Worm (Caenorhabditis elegans) whole organism, L2 larva: ENCODE data around the gene pes-5.

Experiments
- aly-2 ChIP-seq: fragments of 150-350 bp; optimal IDR thresholded peaks from 2 replicates; lab custom pipeline; 2014; ENCODE audit warnings: missing biosample characterization, missing genetic modification characterization
- ceh-82 ChIP-seq: fragments of 150-350 bp; optimal IDR thresholded peaks from 2 replicates; lab custom pipeline; 2014; ENCODE audit warnings: missing biosample characterization, missing genetic modification characterization
- fos-1 ChIP-seq: fragments of 150-350 bp; optimal IDR thresholded peaks from 2 replicates; lab custom pipeline; 2014; ENCODE audit warnings: missing biosample characterization, missing genetic modification characterization
- lin-13 ChIP-seq: fragments of 150-350 bp; optimal IDR thresholded peaks from 2 replicates; lab custom pipeline; 2014; ENCODE audit warnings: missing biosample characterization, missing genetic modification reagents, missing genetic modification characterization
- nhr-77 ChIP-seq: fragments of 150-350 bp; optimal IDR thresholded peaks from 2 replicates; lab custom pipeline; 2014; ENCODE audit warnings: missing biosample characterization, missing genetic modification characterization
- skn-1 ChIP-seq: sonication (generic microtip); optimal IDR thresholded peaks from 2 replicates; lab custom pipeline; 2017; ENCODE audit warnings: missing biosample characterization, missing genetic modification characterization
- snpc-4 ChIP-seq: fragments of 150-350 bp; optimal IDR thresholded peaks from 2 replicates; lab custom pipeline; 2014; ENCODE audit warnings: missing biosample characterization, missing genetic modification characterization
- unc-39 ChIP-seq: fragments of 150-350 bp; optimal IDR thresholded peaks from 2 replicates; lab custom pipeline; 2014; ENCODE audit warnings: missing biosample characterization, missing genetic modification characterization
- unc-55 ChIP-seq: fragments of 150-350 bp; sonication (generic microtip); optimal IDR thresholded peaks from 3 replicates; lab custom pipeline; 2014; ENCODE audit warnings: missing biosample characterization, missing genetic modification reagents, missing genetic modification characterization
- ztf-11 ChIP-seq: sonication (generic microtip); optimal IDR thresholded peaks from 2 replicates; lab custom pipeline; 2017; ENCODE audit warnings: missing biosample characterization, missing genetic modification characterization
- ztf-4 ChIP-seq: fragments of 150-350 bp; optimal IDR thresholded peaks from 2 replicates; lab custom pipeline; 2014; ENCODE audit warnings: missing biosample characterization, missing genetic modification characterization

- no peak for TF ChIP-seq ztf-11 (tag; lab: Kevin White, UChicago)
- no peak for TF ChIP-seq ztf-4 (tag; lab: Kevin White, UChicago)
- TF ChIP-seq fos-1 (tag; lab: Kevin White, UChicago), result no peak
- no peak for TF ChIP-seq unc-55 (GFP tag; lab: Kevin White, UChicago)
- TF ChIP-seq skn-1 (tag; lab: Kevin White, UChicago), result no peak
- TF ChIP-seq nhr-77, result no peak
- no peak for TF ChIP-seq lin-13 (GFP tag; lab: Kevin White, UChicago)
- no peak for TF ChIP-seq snpc-4 (tag; lab: Kevin White, UChicago)
- no peak for TF ChIP-seq unc-39 (tag; lab: Kevin White, UChicago)
- TF ChIP-seq ceh-82 (tag; lab: Kevin White, UChicago), result no peak
- no peak for TF ChIP-seq aly-2 (tag; lab: Kevin White, UChicago)
Measured at ce11 chrII:11816475-11816874, 13.3 kb downstream of the pes-5 start, which contains the start of gene pap-3.
